Worm (Caenorhabditis elegans) whole organism, L4 larva: ENCODE measurements around the gene H01M10.2.
A peak's percentile ranks its signal among the peaks of the same experiment; 100 is the strongest.

Experiments
- F26F4.8 ChIP-seq: fragments of 200-800 bp; sonication (Bioruptor generic); conservative IDR thresholded peaks from 2 replicates; pipeline ENCODE4 v1.3.6; 2022; ENCODE audit warnings: missing genetic modification characterization, missing compliant biosample characterization
- R02D3.7 ChIP-seq: fragments of 150-350 bp; sonication (generic microtip); optimal IDR thresholded peaks from 3 replicates; lab custom pipeline; 2014; ENCODE audit warnings: missing biosample characterization, missing genetic modification characterization
- Y48G9A.11 ChIP-seq: fragments of 200-800 bp; sonication (Bioruptor generic); IDR thresholded peaks from 2 replicates; pipeline ENCODE4 v1.3.6; 2022; ENCODE audit warnings: missing genetic modification reagents, missing genetic modification characterization, missing compliant biosample characterization
- Y75B8A.6 ChIP-seq: fragments of 200-800 bp; sonication (Bioruptor generic); IDR thresholded peaks from 2 replicates; pipeline ENCODE4 v1.3.6; 2022; ENCODE audit warnings: missing genetic modification reagents, missing genetic modification characterization, missing compliant biosample characterization
- ZK337.2 ChIP-seq: fragments of 200-800 bp; sonication (Bioruptor generic); IDR thresholded peaks from 2 replicates; pipeline ENCODE4 v1.3.6; 2022; ENCODE audit warnings: missing genetic modification reagents, missing genetic modification characterization, missing compliant biosample characterization
- ama-1 ChIP-seq: fragments of 150-350 bp; optimal IDR thresholded peaks from 2 replicates; lab custom pipeline; 2014; ENCODE audit warnings: inconsistent platforms, mixed read lengths
- attf-4 ChIP-seq: sonication (generic microtip); optimal IDR thresholded peaks from 3 replicates; lab custom pipeline; 2017; ENCODE audit warnings: missing biosample characterization, missing genetic modification characterization
- ceh-28 ChIP-seq: fragments of 150-350 bp; optimal IDR thresholded peaks from 2 replicates; lab custom pipeline; 2014; ENCODE audit warnings: missing biosample characterization, missing genetic modification reagents, missing genetic modification characterization
- ceh-32 ChIP-seq: sonication (generic microtip); optimal IDR thresholded peaks from 2 replicates; lab custom pipeline; 2016; ENCODE audit warnings: mild to moderate bottlenecking, missing genetic modification characterization, missing compliant biosample characterization; ENCODE audit not compliant: poor library complexity
- ceh-44 ChIP-seq: fragments of 200-800 bp; sonication (Bioruptor generic); IDR thresholded peaks from 2 replicates; pipeline ENCODE4 v1.3.6; 2022; ENCODE audit warnings: missing genetic modification reagents, missing genetic modification characterization, missing compliant biosample characterization
- ceh-82 ChIP-seq: sonication (generic microtip); optimal IDR thresholded peaks from 2 replicates; lab custom pipeline; 2017; ENCODE audit warnings: missing biosample characterization, missing genetic modification characterization
- cey-2 ChIP-seq: sonication (generic microtip); optimal IDR thresholded peaks from 3 replicates; lab custom pipeline; 2017; ENCODE audit warnings: missing genetic modification characterization, mild to moderate bottlenecking, missing compliant biosample characterization, antibody characterized with exemption, borderline replicate concordance; ENCODE audit not compliant: insufficient read depth
- ctbp-1 ChIP-seq: fragments of 200-800 bp; sonication (Bioruptor generic); IDR thresholded peaks from 2 replicates; pipeline ENCODE4 v1.3.6; 2022; ENCODE audit warnings: missing genetic modification reagents, missing genetic modification characterization, missing compliant biosample characterization
- daf-12 ChIP-seq: fragments of 150-350 bp; optimal IDR thresholded peaks from 2 replicates; lab custom pipeline; 2014; ENCODE audit warnings: missing biosample characterization, missing genetic modification reagents, missing genetic modification characterization
- daf-19 ChIP-seq: fragments of 200-800 bp; sonication (Bioruptor generic); conservative IDR thresholded peaks from 2 replicates; pipeline ENCODE4 v1.3.6; 2022; ENCODE audit warnings: missing genetic modification characterization, missing compliant biosample characterization
- dmd-6 ChIP-seq: fragments of 200-800 bp; sonication (Bioruptor generic); IDR thresholded peaks from 2 replicates; pipeline ENCODE4 v1.3.6; 2022; ENCODE audit warnings: missing genetic modification reagents, missing genetic modification characterization, missing compliant biosample characterization
- dmd-8 ChIP-seq: fragments of 200-800 bp; sonication (Bioruptor generic); IDR thresholded peaks from 2 replicates; pipeline ENCODE4 v1.3.6; 2022; ENCODE audit warnings: missing genetic modification characterization, missing compliant biosample characterization
- dmd-9 ChIP-seq: fragments of 200-800 bp; sonication (Bioruptor generic); IDR thresholded peaks from 2 replicates; pipeline ENCODE4 v1.3.6; 2022; ENCODE audit warnings: missing genetic modification reagents, missing genetic modification characterization, missing compliant biosample characterization
- egl-27 ChIP-seq: sonication (generic microtip); optimal IDR thresholded peaks from 3 replicates; lab custom pipeline; 2017; ENCODE audit warnings: missing biosample characterization, missing genetic modification reagents, missing genetic modification characterization
- egl-43 ChIP-seq: fragments of 200-800 bp; sonication (Bioruptor generic); IDR thresholded peaks from 2 replicates; pipeline ENCODE4 v1.3.6; 2022; ENCODE audit warnings: missing genetic modification reagents, missing genetic modification characterization, missing compliant biosample characterization
- fkh-10 ChIP-seq: fragments of 150-350 bp; optimal IDR thresholded peaks from 2 replicates; lab custom pipeline; 2014; ENCODE audit warnings: missing biosample characterization, missing genetic modification reagents, missing genetic modification characterization
- gei-8 ChIP-seq: fragments of 200-800 bp; sonication (Bioruptor generic); optimal IDR thresholded peaks from 2 replicates; lab custom pipeline; 2018; ENCODE audit warnings: mild to moderate bottlenecking, missing genetic modification characterization, missing compliant biosample characterization
- hif-1 ChIP-seq, 2 experiments: sonication (generic microtip); optimal IDR thresholded peaks; 2 replicates each; lab custom pipeline; 2016 to 2017; ENCODE audit warnings: missing compliant biosample characterization in 2 of 2, missing genetic modification characterization in 2 of 2, missing genetic modification reagents in 2 of 2, missing genotype in 2 of 2, mild to moderate bottlenecking in 1 of 2
- hmg-1.1 ChIP-seq: fragments of 200-800 bp; sonication (Bioruptor generic); IDR thresholded peaks from 2 replicates; pipeline ENCODE4 v1.3.6; 2022; ENCODE audit warnings: missing genetic modification reagents, missing genetic modification characterization, missing compliant biosample characterization
- lin-29 ChIP-seq: fragments of 200-800 bp; sonication (Bioruptor generic); IDR thresholded peaks from 2 replicates; pipeline ENCODE4 v1.3.6; 2022; ENCODE audit warnings: missing genetic modification reagents, missing genetic modification characterization, missing compliant biosample characterization
- lin-39 ChIP-seq: fragments of 150-350 bp; optimal IDR thresholded peaks from 2 replicates; lab custom pipeline; 2014; ENCODE audit warnings: missing biosample characterization, missing genetic modification reagents, missing genetic modification characterization
- lir-3 ChIP-seq: sonication (generic microtip); optimal IDR thresholded peaks from 2 replicates; lab custom pipeline; 2016; ENCODE audit warnings: mild to moderate bottlenecking, missing genetic modification characterization, missing compliant biosample characterization
- madf-9 ChIP-seq: fragments of 200-800 bp; sonication (Bioruptor generic); conservative IDR thresholded peaks from 2 replicates; pipeline ENCODE4 v1.3.6; 2022; ENCODE audit warnings: missing genetic modification reagents, missing genetic modification characterization, missing compliant biosample characterization
- mxl-2 ChIP-seq: fragments of 200-800 bp; sonication (Bioruptor generic); conservative IDR thresholded peaks from 2 replicates; pipeline ENCODE4 v1.3.6; 2022; ENCODE audit warnings: missing genetic modification reagents, missing genetic modification characterization, missing compliant biosample characterization
- nhr-10 ChIP-seq: fragments of 150-350 bp; optimal IDR thresholded peaks from 2 replicates; lab custom pipeline; 2014; ENCODE audit warnings: missing biosample characterization, missing genetic modification characterization
- nhr-102 ChIP-seq: sonication (generic microtip); optimal IDR thresholded peaks from 2 replicates; lab custom pipeline; 2016; ENCODE audit warnings: mild to moderate bottlenecking, missing genetic modification characterization, moderate library complexity, missing compliant biosample characterization
- nhr-11 ChIP-seq: fragments of 150-350 bp; optimal IDR thresholded peaks from 2 replicates; lab custom pipeline; 2014; ENCODE audit warnings: missing biosample characterization, missing genetic modification characterization
- nhr-25 ChIP-seq: sonication (generic microtip); optimal IDR thresholded peaks from 2 replicates; lab custom pipeline; 2017; ENCODE audit warnings: missing genetic modification characterization, mild to moderate bottlenecking, missing compliant biosample characterization, antibody characterized with exemption, moderate library complexity, borderline replicate concordance; ENCODE audit not compliant: insufficient read depth
- nhr-28 ChIP-seq: fragments of 150-350 bp; optimal IDR thresholded peaks from 2 replicates; lab custom pipeline; 2014; ENCODE audit warnings: missing biosample characterization, missing genetic modification characterization
- nhr-48 ChIP-seq: sonication (generic microtip); optimal IDR thresholded peaks from 2 replicates; lab custom pipeline; 2016; ENCODE audit warnings: mild to moderate bottlenecking, missing genetic modification characterization, missing compliant biosample characterization
- nhr-76 ChIP-seq: fragments of 150-350 bp; optimal IDR thresholded peaks from 2 replicates; lab custom pipeline; 2014; ENCODE audit warnings: missing biosample characterization, missing genetic modification characterization
- nhr-77 ChIP-seq: fragments of 150-350 bp; optimal IDR thresholded peaks from 2 replicates; lab custom pipeline; 2014; ENCODE audit warnings: missing biosample characterization, missing genetic modification characterization
- php-3 ChIP-seq: fragments of 200-800 bp; sonication (Bioruptor generic); IDR thresholded peaks from 2 replicates; pipeline ENCODE4 v1.3.6; 2022; ENCODE audit warnings: missing genetic modification reagents, missing genetic modification characterization, missing compliant biosample characterization
- saeg-2 ChIP-seq: fragments of 200-800 bp; sonication (Bioruptor generic); IDR thresholded peaks from 2 replicates; pipeline ENCODE4 v1.3.6; 2022; ENCODE audit warnings: missing genetic modification reagents, missing genetic modification characterization, missing compliant biosample characterization
- set-16 ChIP-seq: fragments of 200-800 bp; sonication (Bioruptor generic); IDR thresholded peaks from 2 replicates; pipeline ENCODE4 v1.3.6; 2022; ENCODE audit warnings: missing genetic modification reagents, missing genetic modification characterization, missing compliant biosample characterization
- spr-3 ChIP-seq: fragments of 200-800 bp; sonication (Bioruptor generic); optimal IDR thresholded peaks from 2 replicates; lab custom pipeline; 2018; ENCODE audit warnings: mild to moderate bottlenecking, missing genetic modification characterization, missing compliant biosample characterization
- tag-97 ChIP-seq: fragments of 200-800 bp; sonication (Bioruptor generic); IDR thresholded peaks from 2 replicates; pipeline ENCODE4 v1.3.6; 2022; ENCODE audit warnings: missing genetic modification characterization, missing compliant biosample characterization
- tra-1 ChIP-seq: fragments of 200-800 bp; sonication (Bioruptor generic); IDR thresholded peaks from 2 replicates; pipeline ENCODE4 v1.3.6; 2022; ENCODE audit warnings: missing genetic modification reagents, missing genetic modification characterization, missing compliant biosample characterization
- unc-62 ChIP-seq, 3 experiments: fragments of 150-350 bp in 1 of 3; sonication (generic microtip); optimal IDR thresholded peaks in 2 of 3; peaks in 1 of 3; 1 replicate in 1 of 3; 2 replicates in 2 of 3; lab custom pipeline; 2014 to 2017; ENCODE audit warnings: missing biosample characterization in 3 of 3, missing genetic modification characterization in 3 of 3, missing genetic modification reagents in 3 of 3, missing genotype in 1 of 3
- vab-7 ChIP-seq: fragments of 200-800 bp; sonication (Bioruptor generic); IDR thresholded peaks from 2 replicates; pipeline ENCODE4 v1.3.6; 2022; ENCODE audit warnings: missing genetic modification reagents, missing genetic modification characterization, missing compliant biosample characterization
- zag-1 ChIP-seq: fragments of 150-350 bp; optimal IDR thresholded peaks from 2 replicates; lab custom pipeline; 2014; ENCODE audit warnings: missing biosample characterization, missing genetic modification characterization
- zfp-2 ChIP-seq: sonication (generic microtip); optimal IDR thresholded peaks from 2 replicates; lab custom pipeline; 2016; ENCODE audit warnings: mild to moderate bottlenecking, missing genetic modification characterization, missing compliant biosample characterization
- zfp-3 ChIP-seq: fragments of 200-800 bp; sonication (Bioruptor generic); conservative IDR thresholded peaks from 2 replicates; pipeline ENCODE4 v1.3.6; 2022; ENCODE audit warnings: missing genetic modification reagents, missing genetic modification characterization, missing compliant biosample characterization
- zip-11 ChIP-seq: fragments of 200-800 bp; sonication (Bioruptor generic); IDR thresholded peaks from 2 replicates; pipeline ENCODE4 v1.3.6; 2022; ENCODE audit warnings: missing genetic modification characterization, missing compliant biosample characterization
- ztf-11 ChIP-seq: fragments of 150-350 bp; optimal IDR thresholded peaks from 2 replicates; lab custom pipeline; 2014; ENCODE audit warnings: missing biosample characterization, missing genetic modification characterization

Gene H01M10.2

ce11 chrX:2613077-2613476 lies 27.5 kb upstream of the H01M10.2 start (continued):
- TF ChIP-seq nhr-76 (no peak), zfp-2 (tag; lab: Kevin White, UChicago) (no peak), daf-12 (tag; lab: Kevin White, UChicago) (no peak), madf-9 (GFP tag; lab: Robert Waterston, UW) (peak; percentile 88), daf-19 (peak; percentile 80), ama-1 (lab: Kevin White, UChicago) (no peak), egl-27 (no peak), Y75B8A.6 (GFP tag; lab: Robert Waterston, UW) (peak; percentile 87), tag-97 (GFP tag; lab: Robert Waterston, UW) (no peak), mxl-2 (GFP tag; lab: Robert Waterston, UW) (peak; percentile 77), zfp-3 (GFP tag; lab: Robert Waterston, UW) (peak; percentile 56; the same call in 1 of the 2 replicates), hif-1 (tag; optimal IDR thresholded peaks at IDR 0.05; lab: Kevin White, UChicago) (peak in 1 of 2 experiments; percentile 54), nhr-48 (tag; lab: Kevin White, UChicago) (peak; percentile 14), ztf-11 (tag; lab: Kevin White, UChicago) (no peak), dmd-6 (GFP tag; lab: Robert Waterston, UW) (peak; percentile 82), zag-1 (tag; lab: Kevin White, UChicago) (no peak), R02D3.7 (tag; lab: Kevin White, UChicago) (no peak), ceh-82 (tag; lab: Kevin White, UChicago) (no peak), F26F4.8 (GFP tag; lab: Robert Waterston, UW) (peak; percentile 86), nhr-77 (tag; lab: Kevin White, UChicago) (peak; percentile 27), gei-8 (GFP tag; lab: Kevin White, UChicago) (peak; percentile 79), nhr-11 (tag; lab: Kevin White, UChicago) (no peak), nhr-10 (tag; lab: Kevin White, UChicago) (no peak), ceh-44 (peak; percentile 76), php-3 (GFP tag; lab: Robert Waterston, UW) (peak; percentile 70), tra-1 (peak; percentile 92), ceh-28 (tag; lab: Kevin White, UChicago) (no peak), fkh-10 (GFP tag; lab: Kevin White, UChicago) (no peak), ZK337.2 (GFP tag; lab: Robert Waterston, UW) (peak; percentile 47; the same call in 1 of the 2 replicates), lir-3 (tag; lab: Kevin White, UChicago) (peak; percentile 29), vab-7 (GFP tag; lab: Robert Waterston, UW) (peak; percentile 89), saeg-2 (GFP tag; lab: Robert Waterston, UW) (no peak), nhr-25 (no peak), egl-43 (GFP tag; lab: Robert Waterston, UW) (peak; percentile 96), set-16 (GFP tag; lab: Robert Waterston, UW) (peak; percentile 32; the same call in 1 of the 2 replicates), dmd-8 (peak; percentile 96), ctbp-1 (GFP tag; lab: Robert Waterston, UW) (peak; percentile 75; the same call in 1 of the 2 replicates), Y48G9A.11 (0 out of 2 replicates have a peak, but pooled peaks have one; percentile 31), lin-39 (tag; lab: Kevin White, UChicago) (no peak), hmg-1.1 (GFP tag; lab: Robert Waterston, UW) (peak; percentile 96), nhr-102 (no peak), lin-29 (GFP tag; lab: Robert Waterston, UW) (peak; percentile 72), dmd-9 (GFP tag; lab: Robert Waterston, UW) (0 out of 2 replicates have a peak, but pooled peaks have one; percentile 61), attf-4 (no peak), cey-2 (tag; lab: Kevin White, UChicago) (no peak), spr-3 (GFP tag; lab: Kevin White, UChicago) (peak; percentile 64), unc-62 (GFP tag; optimal IDR thresholded peaks at IDR 0.05 in 1 of 2; lab: Kevin White, UChicago) (peak in 1 of 2 experiments; percentile 94), unc-62 (tag; optimal IDR thresholded peaks at IDR 0.05; lab: Kevin White, UChicago) (no peak), ceh-32 (tag; lab: Kevin White, UChicago) (no peak), zip-11 (GFP tag; lab: Robert Waterston, UW) (peak; percentile 90), nhr-28 (peak; percentile 58)
